Fruit fly (Drosophila melanogaster) whole organism, embryonic: ENCODE results near the gene CG13056.

ENCODE experiments used
- ATbp ChIP-seq: fragments of 200-800 bp; sonication (Bioruptor generic); optimal IDR thresholded peaks from 2 replicates; lab custom pipeline; 2017; ENCODE audit warnings: missing biosample characterization, mild to moderate bottlenecking, missing genetic modification characterization, missing genetic modification reagents
- Atf6 ChIP-seq: fragments of 200-800 bp; sonication (Bioruptor generic); IDR thresholded peaks from 2 replicates; pipeline ENCODE4 v1.3.6; 2022; ENCODE audit warnings: missing biosample characterization, missing genetic modification characterization
- Awh ChIP-seq: fragments of 200-800 bp; sonication (Bioruptor generic); IDR thresholded peaks from 2 replicates; pipeline ENCODE4, ENCODE4 v1.3.6; 2022; ENCODE audit warnings: missing biosample characterization, missing genetic modification characterization
- CG10565 ChIP-seq: fragments of 200-800 bp; sonication (Bioruptor generic); optimal IDR thresholded peaks from 3 replicates; lab custom pipeline; 2016; ENCODE audit warnings: missing biosample characterization, mild to moderate bottlenecking, missing genetic modification characterization
- CG11247 ChIP-seq: fragments of 200-800 bp; sonication (Bioruptor generic); IDR thresholded peaks from 2 replicates; pipeline ENCODE4 v1.3.6; 2022; ENCODE audit warnings: missing biosample characterization, missing genetic modification characterization
- CG1233 ChIP-seq: fragments of 200-800 bp; sonication (Bioruptor generic); optimal IDR thresholded peaks from 4 replicates; lab custom pipeline; 2018; ENCODE audit warnings: missing biosample characterization, mild to moderate bottlenecking, missing genetic modification characterization
- CG12942 ChIP-seq: fragments of 200-800 bp; sonication (Bioruptor generic); optimal IDR thresholded peaks from 3 replicates; lab custom pipeline; 2016; ENCODE audit warnings: missing biosample characterization, missing genetic modification characterization
- CG14667 ChIP-seq: fragments of 200-800 bp; sonication (Bioruptor generic); IDR thresholded peaks from 2 replicates; pipeline ENCODE4 v1.3.6; 2022; ENCODE audit warnings: missing biosample characterization, missing genetic modification characterization
- CG14860 ChIP-seq: fragments of 200-800 bp; sonication (Bioruptor generic); IDR thresholded peaks from 3 replicates; pipeline ENCODE4 v1.3.6; 2022; ENCODE audit warnings: missing biosample characterization, missing genetic modification characterization; ENCODE audit not compliant: partially characterized antibody
- CG17328 ChIP-seq: fragments of 200-800 bp; sonication (Bioruptor generic); IDR thresholded peaks from 2 replicates; pipeline ENCODE4 v1.3.6; 2022; ENCODE audit warnings: missing biosample characterization, missing genetic modification characterization
- CG17359 ChIP-seq: fragments of 200-800 bp; sonication (Bioruptor generic); optimal IDR thresholded peaks from 3 replicates; lab custom pipeline; 2018; ENCODE audit warnings: missing biosample characterization, mild to moderate bottlenecking, missing genetic modification characterization, moderate library complexity
- CG1792 ChIP-seq: fragments of 200-800 bp; sonication (Bioruptor generic); optimal IDR thresholded peaks from 2 replicates; lab custom pipeline; 2016; ENCODE audit warnings: missing biosample characterization, missing genetic modification characterization
- CG3065 ChIP-seq: fragments of 200-800 bp; sonication (Bioruptor generic); optimal IDR thresholded peaks from 2 replicates; lab custom pipeline; 2016; ENCODE audit warnings: missing biosample characterization, missing genetic modification characterization
- CG31224 ChIP-seq: fragments of 200-800 bp; sonication (Bioruptor generic); IDR thresholded peaks from 2 replicates; pipeline ENCODE4 v1.3.6; 2022; ENCODE audit warnings: missing biosample characterization, missing genetic modification characterization
- CG32532 ChIP-seq: fragments of 200-800 bp; sonication (Bioruptor generic); IDR thresholded peaks from 2 replicates; pipeline ENCODE4 v1.3.6; 2022; ENCODE audit warnings: missing biosample characterization, missing genetic modification characterization
- CG32767 ChIP-seq: fragments of 200-800 bp; sonication (Bioruptor generic); IDR thresholded peaks from 2 replicates; pipeline ENCODE4 v1.3.6; 2022; ENCODE audit warnings: missing biosample characterization, missing genetic modification characterization
- CG32772 ChIP-seq: fragments of 200-800 bp; sonication (Bioruptor generic); IDR thresholded peaks from 2 replicates; pipeline ENCODE4 v1.3.6; 2022; ENCODE audit warnings: missing biosample characterization, missing genetic modification characterization
- CG33213 ChIP-seq: fragments of 200-800 bp; sonication (Bioruptor generic); optimal IDR thresholded peaks from 3 replicates; lab custom pipeline; 2016; ENCODE audit warnings: missing biosample characterization, missing genetic modification characterization
- CG4404 ChIP-seq: fragments of 200-800 bp; sonication (Bioruptor generic); IDR thresholded peaks from 2 replicates; pipeline ENCODE4 v1.3.6; 2022; ENCODE audit warnings: missing biosample characterization, missing genetic modification characterization
- CG4820 ChIP-seq: fragments of 200-800 bp; sonication (Bioruptor generic); optimal IDR thresholded peaks from 3 replicates; lab custom pipeline; 2016; ENCODE audit warnings: missing biosample characterization, missing genetic modification characterization
- CG5245 ChIP-seq: fragments of 200-800 bp; sonication (Bioruptor generic); optimal IDR thresholded peaks from 3 replicates; lab custom pipeline; 2016; ENCODE audit warnings: missing biosample characterization, missing genetic modification characterization
- CG7839 ChIP-seq: fragments of 200-800 bp; sonication (Bioruptor generic); optimal IDR thresholded peaks from 3 replicates; lab custom pipeline; 2018; ENCODE audit warnings: missing biosample characterization, mild to moderate bottlenecking, missing genetic modification characterization, moderate library complexity
- CG9727 ChIP-seq: fragments of 200-800 bp; sonication (Bioruptor generic); optimal IDR thresholded peaks from 3 replicates; lab custom pipeline; 2017; ENCODE audit warnings: missing biosample characterization, mild to moderate bottlenecking, missing genetic modification characterization
- Doc3 ChIP-seq: fragments of 200-800 bp; sonication (Bioruptor generic); IDR thresholded peaks from 3 replicates; pipeline ENCODE4 v1.3.6; 2022; ENCODE audit warnings: missing biosample characterization, missing genetic modification characterization; ENCODE audit not compliant: partially characterized antibody
- Gug ChIP-seq: fragments of 200-800 bp; sonication (Bioruptor generic); IDR thresholded peaks from 4 replicates; pipeline ENCODE4 v1.3.6; 2022; ENCODE audit warnings: missing biosample characterization, missing genetic modification characterization
- HmgD ChIP-seq: fragments of 200-800 bp; sonication (Bioruptor generic); optimal IDR thresholded peaks from 3 replicates; lab custom pipeline; 2016; ENCODE audit warnings: missing biosample characterization, missing genetic modification characterization
- MBD-R2 ChIP-seq: fragments of 200-800 bp; sonication (Bioruptor generic); IDR thresholded peaks from 2 replicates; pipeline ENCODE4 v1.3.6; 2022; ENCODE audit warnings: missing biosample characterization, missing genetic modification characterization
- NC2β ChIP-seq: fragments of 200-800 bp; sonication (Bioruptor generic); optimal IDR thresholded peaks from 2 replicates; lab custom pipeline; 2016; ENCODE audit warnings: missing biosample characterization, missing genetic modification characterization
- Optix ChIP-seq: fragments of 200-800 bp; sonication (Bioruptor generic); IDR thresholded peaks from 3 replicates; pipeline ENCODE4 v1.3.6; 2022; ENCODE audit warnings: missing biosample characterization, missing genetic modification characterization
- Side ChIP-seq: fragments of 200-800 bp; sonication (Bioruptor generic); optimal IDR thresholded peaks from 2 replicates; lab custom pipeline; 2016; ENCODE audit warnings: missing biosample characterization, missing genetic modification characterization
- Sin3A ChIP-seq: fragments of >200 bp; optimal IDR thresholded peaks from 2 replicates; lab custom pipeline; 2018
- Spps ChIP-seq: fragments of 200-800 bp; sonication (Bioruptor generic); optimal IDR thresholded peaks from 2 replicates; lab custom pipeline; 2018; ENCODE audit warnings: missing biosample characterization, mild to moderate bottlenecking, missing genetic modification characterization
- TFAM ChIP-seq: fragments of 200-800 bp; sonication (Bioruptor generic); optimal IDR thresholded peaks from 2 replicates; lab custom pipeline; 2017; ENCODE audit warnings: missing biosample characterization, missing genetic modification characterization, inconsistent platforms
- Usf ChIP-seq: fragments of 200-800 bp; sonication (Bioruptor generic); optimal IDR thresholded peaks from 2 replicates; lab custom pipeline; 2017; ENCODE audit warnings: missing genotype, missing biosample characterization, missing genetic modification characterization
- Xrp1 ChIP-seq: fragments of 200-800 bp; sonication (Bioruptor generic); IDR thresholded peaks from 2 replicates; pipeline ENCODE4 v1.3.6; 2022; ENCODE audit warnings: missing biosample characterization, missing genetic modification characterization
- bab2 ChIP-seq: fragments of 200-800 bp; sonication (Bioruptor generic); optimal IDR thresholded peaks from 2 replicates; lab custom pipeline; 2016; ENCODE audit warnings: missing biosample characterization, missing genetic modification characterization
- bsh ChIP-seq, 2 experiments: fragments of 200-800 bp; sonication (Bioruptor generic); optimal IDR thresholded peaks; 2 replicates each; lab custom pipeline; 2017 to 2018; ENCODE audit warnings: mild to moderate bottlenecking in 2 of 2, missing biosample characterization in 2 of 2, missing genetic modification characterization in 2 of 2, moderate library complexity in 1 of 2
- chm ChIP-seq: fragments of 200-800 bp; sonication (Bioruptor generic); IDR thresholded peaks from 2 replicates; pipeline ENCODE4 v1.3.6; 2022; ENCODE audit warnings: missing biosample characterization, missing genetic modification characterization
- disco-r ChIP-seq: fragments of 200-800 bp; sonication (Bioruptor generic); optimal IDR thresholded peaks from 2 replicates; lab custom pipeline; 2016; ENCODE audit warnings: missing biosample characterization, missing genetic modification characterization
- dmrt11E ChIP-seq: fragments of 200-800 bp; sonication (Bioruptor generic); optimal IDR thresholded peaks from 3 replicates; lab custom pipeline; 2018; ENCODE audit warnings: missing biosample characterization, mild to moderate bottlenecking, missing genetic modification characterization, moderate library complexity
- insv ChIP-seq, 2 experiments: fragments of 200-800 bp; sonication (Bioruptor generic); optimal IDR thresholded peaks; 3 replicates each; lab custom pipeline; 2016 to 2018; ENCODE audit warnings: missing biosample characterization in 2 of 2, missing genetic modification characterization in 2 of 2
- jumu ChIP-seq: fragments of 200-800 bp; sonication (Bioruptor generic); optimal IDR thresholded peaks from 3 replicates; lab custom pipeline; 2016; ENCODE audit warnings: missing biosample characterization, missing genetic modification characterization
- kah ChIP-seq: fragments of 200-800 bp; sonication (Bioruptor generic); optimal IDR thresholded peaks from 2 replicates; lab custom pipeline; 2018; ENCODE audit warnings: missing biosample characterization, mild to moderate bottlenecking, missing genetic modification characterization
- mam ChIP-seq: fragments of 200-800 bp; sonication (Bioruptor generic); optimal IDR thresholded peaks from 3 replicates; lab custom pipeline; 2016; ENCODE audit warnings: missing biosample characterization, missing genetic modification characterization
- row ChIP-seq: fragments of 200-800 bp; sonication (Bioruptor generic); IDR thresholded peaks from 3 replicates; pipeline ENCODE4 v1.3.6; 2022; ENCODE audit warnings: missing biosample characterization, missing genetic modification characterization
- shn ChIP-seq: fragments of 200-800 bp; sonication (Bioruptor generic); optimal IDR thresholded peaks from 3 replicates; lab custom pipeline; 2016; ENCODE audit warnings: missing biosample characterization, missing genetic modification characterization
- slbo ChIP-seq: fragments of 200-800 bp; sonication (Bioruptor generic); IDR thresholded peaks from 2 replicates; pipeline ENCODE4 v1.3.6; 2022; ENCODE audit warnings: missing biosample characterization, missing genetic modification characterization
- sqz ChIP-seq: fragments of 200-800 bp; sonication (Bioruptor generic); optimal IDR thresholded peaks from 3 replicates; lab custom pipeline; 2018; ENCODE audit warnings: missing biosample characterization, mild to moderate bottlenecking, missing genetic modification characterization
- ttk ChIP-seq: fragments of 200-800 bp; sonication (Bioruptor generic); IDR thresholded peaks from 2 replicates; pipeline ENCODE4 v2.1.2; 2022; ENCODE audit warnings: missing biosample characterization, missing genetic modification characterization
- vnd ChIP-seq: fragments of 200-800 bp; sonication (Bioruptor generic); IDR thresholded peaks from 3 replicates; pipeline ENCODE4 v1.3.6; 2022; ENCODE audit warnings: missing biosample characterization, missing genetic modification characterization; ENCODE audit not compliant: partially characterized antibody
- wdn ChIP-seq: fragments of 200-800 bp; sonication (Bioruptor generic); IDR thresholded peaks from 2 replicates; pipeline ENCODE4 v1.3.6; 2022; ENCODE audit warnings: missing biosample characterization, missing genetic modification characterization
- z ChIP-seq: fragments of 200-800 bp; sonication (Bioruptor generic); IDR thresholded peaks from 3 replicates; pipeline ENCODE4 v1.3.6; 2022; ENCODE audit warnings: missing biosample characterization, missing genetic modification characterization

CG13056 gene

dm6 chr3L:16380770-16381169 lies 47.7 kb downstream of the CG13056 start (continued):
- peak; percentile 27 for TF ChIP-seq CG4820 (GFP tag; lab: Kevin White, UChicago)
- no peak for TF ChIP-seq TFAM (GFP tag; lab: Kevin White, UChicago)
- peak; percentile 63 for TF ChIP-seq CG9727 (GFP tag; lab: Kevin White, UChicago)
- peak; percentile 61 for TF ChIP-seq bab2 (GFP tag; lab: Kevin White, UChicago)
- no peak for TF ChIP-seq ATbp
- TF ChIP-seq CG10565 (GFP tag; lab: Kevin White, UChicago): no peak
- peak; percentile 21 for TF ChIP-seq disco-r
- no peak for TF ChIP-seq CG17328
- TF ChIP-seq CG12942 (GFP tag; lab: Kevin White, UChicago): peak; percentile 42
- no peak for TF ChIP-seq CG3065 (GFP tag; lab: Kevin White, UChicago)
- TF ChIP-seq kah: peak; percentile 16
- peak; percentile 48 for TF ChIP-seq CG1233
- TF ChIP-seq CG17359 (tag; lab: Kevin White, UChicago): peak; percentile 77
- peak; percentile 63 for TF ChIP-seq mam
- TF ChIP-seq Gug (GFP tag; lab: Robert Waterston, UW): peak; percentile 44; the same call in 2 of the 4 replicates
- no peak for TF ChIP-seq Side (GFP tag; lab: Kevin White, UChicago)
- TF ChIP-seq Xrp1 (GFP tag; lab: Robert Waterston, UW): peak; percentile 51; the same call in 1 of the 2 replicates
- peak; percentile 74 for TF ChIP-seq CG32532 (GFP tag; lab: Robert Waterston, UW)
- TF ChIP-seq Usf (GFP tag; lab: Kevin White, UChicago): peak; percentile 0
- no peak; the same call in 2 of the 3 replicates for TF ChIP-seq Optix (GFP tag; lab: Robert Waterston, UW)
- peak; percentile 42 for TF ChIP-seq shn (GFP tag; lab: Kevin White, UChicago)
- TF ChIP-seq CG32772 (GFP tag; lab: Robert Waterston, UW): no peak
- no peak for TF ChIP-seq Awh (GFP tag; lab: Robert Waterston, UW)
- no peak for TF ChIP-seq insv (GFP tag; optimal IDR thresholded peaks at IDR 0.05; lab: Kevin White, UChicago)
- peak; percentile 42 for TF ChIP-seq CG31224 (GFP tag; lab: Robert Waterston, UW)
- peak; percentile 25; the same call in 1 of the 2 replicates for TF ChIP-seq MBD-R2 (GFP tag; lab: Robert Waterston, UW)
- TF ChIP-seq chm (GFP tag; lab: Robert Waterston, UW): peak; percentile 14; the same call in 1 of the 2 replicates
- TF ChIP-seq CG4404 (GFP tag; lab: Robert Waterston, UW): peak; percentile 22; the same call in 1 of the 2 replicates
- TF ChIP-seq sqz: no peak
- TF ChIP-seq jumu (GFP tag; lab: Kevin White, UChicago): peak; percentile 57
- TF ChIP-seq HmgD (GFP tag; lab: Kevin White, UChicago): no peak
- peak; percentile 44; the same call in 1 of the 2 replicates for TF ChIP-seq CG14667 (GFP tag; lab: Robert Waterston, UW)
- TF ChIP-seq CG14860 (GFP tag; lab: Robert Waterston, UW): no peak
- peak; percentile 75 for TF ChIP-seq slbo
- TF ChIP-seq Spps (tag; lab: Kevin White, UChicago): peak; percentile 44
- no peak for TF ChIP-seq z
- TF ChIP-seq CG32767 (GFP tag; lab: Robert Waterston, UW): peak; percentile 50; the same call in 1 of the 2 replicates
- 0 out of 2 replicates have a peak, but pooled peaks have one; percentile 44 for TF ChIP-seq ttk
- no peak for TF ChIP-seq Sin3A (lab: Kevin White, UChicago)
- TF ChIP-seq dmrt11E: peak; percentile 51
- peak; percentile 14 for TF ChIP-seq NC2β (GFP tag; lab: Kevin White, UChicago)
- peak; percentile 59 for TF ChIP-seq CG11247 (GFP tag; lab: Robert Waterston, UW)
- peak; percentile 9 for TF ChIP-seq CG33213 (GFP tag; lab: Kevin White, UChicago)
- TF ChIP-seq bsh (GFP tag; optimal IDR thresholded peaks at IDR 0.05; lab: Kevin White, UChicago): peak in 1 of 2 experiments; percentile 73
- TF ChIP-seq CG1792 (GFP tag; lab: Kevin White, UChicago): peak; percentile 43
- TF ChIP-seq CG5245 (GFP tag; lab: Kevin White, UChicago): peak; percentile 49
- TF ChIP-seq Doc3 (GFP tag; lab: Robert Waterston, UW): no peak
- TF ChIP-seq row (GFP tag; lab: Robert Waterston, UW): peak; percentile 92
- peak; percentile 65; the same call in 1 of the 2 replicates for TF ChIP-seq Atf6
- TF ChIP-seq wdn (GFP tag; lab: Robert Waterston, UW): 0 out of 2 replicates have a peak, but pooled peaks have one; percentile 36
- TF ChIP-seq vnd: no peak
- peak; percentile 78 for TF ChIP-seq CG7839 (tag; lab: Kevin White, UChicago)
